Worm (Caenorhabditis elegans): ENCODE measurements around the gene rad-51.

- TF ChIP-seq dpl-1 (GFP tag; optimal IDR thresholded peaks at IDR 0.05) (no peak), nhr-10 (tag; optimal IDR thresholded peaks at IDR 0.05) (no peak), duxl-1 (tag; optimal IDR thresholded peaks at IDR 0.05; ENCODE audit: poor library complexity) (no peak)
Measured at ce11 chrIV:10251764-10252163, 32.3 kb downstream of the rad-51 start.

Measured in whole organism, L4 larva.